Fruit fly (Drosophila melanogaster): Measurements from ENCODE around the gene slmb.

The slmb gene

DNA sequence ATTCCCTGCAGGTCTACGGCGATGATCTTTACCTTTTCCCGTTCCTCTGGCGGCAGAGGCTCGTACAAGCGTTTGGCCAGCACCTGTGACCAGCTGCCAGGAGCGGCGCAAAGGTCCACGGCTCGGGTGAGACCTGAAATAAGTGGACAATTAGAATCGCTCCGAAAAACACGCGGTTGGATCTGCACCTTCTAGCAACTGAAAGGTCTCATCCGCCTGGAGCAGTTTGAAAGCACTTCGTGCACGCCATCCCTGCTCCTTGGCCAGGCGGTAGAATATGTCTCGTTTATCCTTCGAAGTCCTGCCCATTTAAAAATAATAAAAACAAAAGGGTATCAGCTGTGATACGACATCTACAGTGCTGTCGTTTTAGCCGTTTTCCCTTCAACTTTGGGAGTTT is 6.2 kb upstream of the slmb start, which contains the start of gene Trm7-34:
Trm7-34 (minus strand) TSS at position 365 of the 400 bp plus-strand sequence.
- TF ChIP-seq toe (GFP tag; optimal IDR thresholded peaks at IDR 0.05) (no peak), CG7045 (GFP tag; optimal IDR thresholded peaks at IDR 0.05) (no peak), Mnt (GFP tag; optimal IDR thresholded peaks at IDR 0.05) (no peak), kay (GFP tag; ENCODE audit: borderline replicate concordance) (no peak), Hr96 (GFP tag; optimal IDR thresholded peaks at IDR 0.05) (no peak), Clk (GFP tag; optimal IDR thresholded peaks at IDR 0.05) (no peak), CG1620 (GFP tag; optimal IDR thresholded peaks at IDR 0.05) (no peak), CG12768 (GFP tag; optimal IDR thresholded peaks at IDR 0.05) (no peak), tj (GFP tag; optimal IDR thresholded peaks at IDR 0.05) (no peak)

DNA sequence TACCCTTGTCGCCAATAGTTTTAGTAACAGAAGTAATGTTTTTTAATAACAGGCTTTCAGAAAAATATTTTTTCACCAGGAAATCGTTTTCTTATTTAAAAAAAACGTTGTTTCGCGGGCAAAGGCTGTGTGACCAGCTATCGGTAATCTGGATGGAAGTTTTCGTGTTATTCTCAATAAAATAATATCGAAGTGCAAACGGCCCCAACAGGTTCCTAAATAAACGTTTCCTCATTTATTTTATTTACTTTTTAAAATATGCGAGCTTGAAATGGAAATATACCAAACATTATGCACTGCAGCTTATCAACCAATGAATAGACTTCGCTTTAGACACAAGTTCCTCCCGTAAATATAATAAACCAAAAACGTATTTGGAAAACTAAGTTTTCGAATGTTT is 2.8 kb upstream of the slmb start, which contains the start of gene Ice2:
Ice2 (plus strand) TSS at position 167 of the 400 bp plus-strand sequence.
- no peak for TF ChIP-seq Hr96 (GFP tag; optimal IDR thresholded peaks at IDR 0.05)
- peak; percentile 76 for TF ChIP-seq bab1 (GFP tag; optimal IDR thresholded peaks at IDR 0.05)

DNA sequence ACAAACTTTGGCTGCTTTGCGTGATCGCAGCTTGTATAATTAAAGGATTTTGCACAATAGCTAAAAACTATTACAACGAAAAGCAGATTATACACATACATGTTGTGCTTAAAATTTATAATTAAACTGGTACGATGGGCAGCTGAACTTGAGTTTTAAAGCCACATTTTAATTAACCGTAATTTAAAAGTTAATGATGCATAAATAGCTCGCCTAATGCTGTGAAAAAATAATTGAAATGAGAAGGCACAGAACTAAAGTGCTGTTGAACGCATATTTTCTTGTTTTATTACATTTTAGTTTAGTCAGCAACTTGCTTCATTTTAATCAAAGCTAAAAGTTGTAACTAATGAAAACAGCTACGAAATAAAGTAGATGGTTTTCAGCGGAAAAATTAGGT is 2.3 kb upstream of the slmb start, which contains the start of gene Obp93a:
Obp93a (minus strand) TSS at position 101 of the 400 bp plus-strand sequence.
- TF ChIP-seq cic (GFP tag; optimal IDR thresholded peaks at IDR 0.05) (no peak), toe (GFP tag; optimal IDR thresholded peaks at IDR 0.05) (no peak), CG7045 (GFP tag; optimal IDR thresholded peaks at IDR 0.05) (no peak), Clk (GFP tag; optimal IDR thresholded peaks at IDR 0.05) (no peak), CG33017 (tag; optimal IDR thresholded peaks at IDR 0.05) (no peak), CG14711 (tag; optimal IDR thresholded peaks at IDR 0.05) (no peak), cnc (optimal IDR thresholded peaks at IDR 0.05) (no peak), CG1620 (GFP tag; optimal IDR thresholded peaks at IDR 0.05) (no peak), ovo (GFP tag; optimal IDR thresholded peaks at IDR 0.05) (no peak), pad (GFP tag; optimal IDR thresholded peaks at IDR 0.05) (no peak), CG5204 (GFP tag; optimal IDR thresholded peaks at IDR 0.05) (no peak), CG12768 (GFP tag; optimal IDR thresholded peaks at IDR 0.05) (no peak), kay (GFP tag; ENCODE audit: borderline replicate concordance) (no peak), Hr96 (GFP tag; optimal IDR thresholded peaks at IDR 0.05) (no peak), CG7101 (tag; optimal IDR thresholded peaks at IDR 0.05) (no peak)

DNA sequence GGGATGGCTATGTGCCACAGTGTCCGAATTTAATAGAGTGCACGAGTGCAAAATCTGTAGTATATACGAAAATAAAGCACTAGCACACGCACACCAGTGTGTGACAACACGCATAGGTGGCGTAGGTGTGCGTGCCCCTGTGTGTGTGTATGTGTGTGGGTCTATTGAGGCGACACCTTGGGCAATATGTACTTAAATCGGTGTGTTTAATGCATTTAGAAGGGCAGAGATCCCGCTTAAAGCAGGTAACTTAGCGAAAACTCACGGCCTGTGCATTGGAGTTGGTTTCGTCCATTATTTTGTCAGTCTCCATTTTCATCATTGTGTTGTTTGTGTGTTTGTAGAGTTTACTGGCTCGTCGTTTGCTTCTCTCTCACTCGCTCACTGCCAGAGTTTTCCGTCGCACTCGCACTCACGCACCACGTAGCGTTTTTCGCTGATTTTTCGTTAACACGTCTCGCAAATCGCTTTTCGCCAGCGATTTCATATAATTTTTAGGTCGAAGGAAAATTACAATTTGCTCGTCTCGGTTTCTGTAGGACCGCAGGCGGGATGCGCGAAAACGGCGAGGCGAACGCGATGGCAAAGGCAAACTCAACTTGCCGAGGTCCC is 506 bp downstream of the slmb start:
- peak; percentile 27 for TF ChIP-seq tj (GFP tag; optimal IDR thresholded peaks at IDR 0.05)
- no peak for TF ChIP-seq Clk (GFP tag; optimal IDR thresholded peaks at IDR 0.05)
- TF ChIP-seq bab1 (GFP tag; optimal IDR thresholded peaks at IDR 0.05): peak; percentile 7

DNA sequence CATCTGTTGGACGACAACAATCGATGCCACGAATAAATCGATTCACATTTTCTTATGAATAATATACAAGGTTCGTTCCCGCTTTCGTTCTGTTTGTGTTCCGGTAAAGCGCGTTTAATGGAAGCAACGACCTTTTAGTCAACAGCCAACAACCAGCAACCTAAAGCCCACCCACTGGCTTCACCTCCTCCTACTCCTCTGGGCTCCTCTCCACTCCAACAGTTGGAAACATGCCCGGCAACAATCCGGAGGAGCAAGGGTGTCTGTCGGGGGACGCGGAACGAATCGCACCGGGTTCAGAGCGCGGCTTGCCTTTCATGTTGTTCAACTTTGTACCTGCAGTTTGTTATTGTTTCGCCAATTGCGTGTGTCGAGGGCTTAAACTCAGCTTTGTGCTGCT is 3.1 kb downstream of the slmb start:
- TF ChIP-seq Mnt (GFP tag; optimal IDR thresholded peaks at IDR 0.05): no peak
- no peak for TF ChIP-seq kay (GFP tag; ENCODE audit: borderline replicate concordance)
- no peak for TF ChIP-seq cnc (optimal IDR thresholded peaks at IDR 0.05)
- TF ChIP-seq CG14711 (tag; optimal IDR thresholded peaks at IDR 0.05): no peak
- TF ChIP-seq CG12768 (GFP tag; optimal IDR thresholded peaks at IDR 0.05): no peak
- TF ChIP-seq toe (GFP tag; optimal IDR thresholded peaks at IDR 0.05): no peak
- no peak for TF ChIP-seq CG5204 (GFP tag; optimal IDR thresholded peaks at IDR 0.05)
- no peak for TF ChIP-seq CG7045 (GFP tag; optimal IDR thresholded peaks at IDR 0.05)
- no peak for TF ChIP-seq CG1620 (GFP tag; optimal IDR thresholded peaks at IDR 0.05)
- TF ChIP-seq tj (GFP tag; optimal IDR thresholded peaks at IDR 0.05): no peak

DNA sequence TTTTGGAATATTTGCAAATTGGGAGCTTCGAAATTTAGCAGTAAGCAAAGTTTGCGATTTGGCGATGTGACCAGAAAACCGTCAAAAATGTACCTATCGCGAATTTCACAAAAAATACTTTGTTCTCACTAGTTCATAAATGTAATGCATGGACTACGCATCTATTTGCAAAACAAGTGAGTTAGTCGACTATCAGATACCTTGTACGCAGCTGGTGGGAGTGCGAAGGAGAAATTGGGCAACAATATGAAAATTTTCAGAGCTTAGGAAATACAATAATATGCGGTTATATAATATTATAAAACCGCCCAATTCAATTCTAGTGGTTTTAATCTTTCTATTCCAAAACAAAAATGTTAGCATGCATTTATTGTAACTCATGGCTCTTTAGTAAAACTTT is 8.5 kb downstream of the slmb start, which contains the start of gene Bdbt:
Bdbt (minus strand) TSS at position 73 of the 400 bp plus-strand sequence.
- TF ChIP-seq Clk (GFP tag; optimal IDR thresholded peaks at IDR 0.05): no peak
- no peak for TF ChIP-seq ovo (GFP tag; optimal IDR thresholded peaks at IDR 0.05)
- no peak for TF ChIP-seq toe (GFP tag; optimal IDR thresholded peaks at IDR 0.05)
- peak; percentile 67 for TF ChIP-seq Mnt (GFP tag; optimal IDR thresholded peaks at IDR 0.05)
- TF ChIP-seq cnc (optimal IDR thresholded peaks at IDR 0.05): no peak
- no peak for TF ChIP-seq CG5204 (GFP tag; optimal IDR thresholded peaks at IDR 0.05)
- no peak for TF ChIP-seq bab1 (GFP tag; optimal IDR thresholded peaks at IDR 0.05)
- no peak for TF ChIP-seq Crg-1 (GFP tag; optimal IDR thresholded peaks at IDR 0.05)
- no peak for TF ChIP-seq CG14711 (tag; optimal IDR thresholded peaks at IDR 0.05)
- no peak for TF ChIP-seq kay (GFP tag; ENCODE audit: borderline replicate concordance)
- TF ChIP-seq CG1620 (GFP tag; optimal IDR thresholded peaks at IDR 0.05): no peak
- peak; percentile 7 for TF ChIP-seq CG12768 (GFP tag; optimal IDR thresholded peaks at IDR 0.05)
- no peak for TF ChIP-seq cic (GFP tag; optimal IDR thresholded peaks at IDR 0.05)
- peak; percentile 9 for TF ChIP-seq CG11617 (GFP tag; optimal IDR thresholded peaks at IDR 0.05)
- TF ChIP-seq tj (GFP tag; optimal IDR thresholded peaks at IDR 0.05): peak; percentile 31
- no peak for TF ChIP-seq CG33017 (tag; optimal IDR thresholded peaks at IDR 0.05)
- no peak for TF ChIP-seq pad (GFP tag; optimal IDR thresholded peaks at IDR 0.05)
- no peak for TF ChIP-seq Hr96 (GFP tag; optimal IDR thresholded peaks at IDR 0.05)
- TF ChIP-seq CG7101 (tag; optimal IDR thresholded peaks at IDR 0.05): peak; percentile 32
- no peak for TF ChIP-seq CG7045 (GFP tag; optimal IDR thresholded peaks at IDR 0.05)

DNA sequence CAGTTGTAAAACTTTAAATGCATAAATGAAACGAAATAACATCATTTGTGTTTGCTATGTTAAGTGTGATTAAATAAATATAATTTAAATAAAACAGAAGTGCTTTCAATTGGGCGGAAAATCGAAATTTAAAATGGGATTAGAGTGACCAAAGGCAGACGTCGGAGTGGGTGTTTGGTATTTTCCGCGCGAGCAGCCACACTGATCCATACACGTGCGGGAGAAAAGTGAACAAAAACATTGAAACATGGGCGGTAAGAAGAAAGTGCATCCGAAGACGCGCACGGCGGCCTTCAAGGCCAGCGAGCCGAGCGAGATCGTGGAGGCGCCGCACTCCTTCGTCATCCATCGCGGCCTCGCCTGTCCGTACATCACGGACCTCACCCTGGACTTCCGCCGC is 11.2 kb downstream of the slmb start, which contains the start of gene ppan:
ppan (plus strand) TSS at position 198 of the 400 bp plus-strand sequence.
- TF ChIP-seq tj (GFP tag; optimal IDR thresholded peaks at IDR 0.05) (no peak), ovo (GFP tag; optimal IDR thresholded peaks at IDR 0.05) (no peak), CG7101 (tag; optimal IDR thresholded peaks at IDR 0.05) (peak; percentile 2), bab1 (GFP tag; optimal IDR thresholded peaks at IDR 0.05) (peak; percentile 49), CG11617 (GFP tag; optimal IDR thresholded peaks at IDR 0.05) (peak; percentile 13), Mnt (GFP tag; optimal IDR thresholded peaks at IDR 0.05) (peak; percentile 98)
